Worm (Caenorhabditis elegans): ENCODE measurements around the gene nfyb-1.

nfyb-1 gene

ce11 chrII:475890-476420 lies 8.8 kb upstream of the nfyb-1 start, which contains the start of gene nsun-1:
TSS of gene nsun-1 (minus strand) at chrII:475940.
- TF ChIP-seq mep-1 (tag; optimal IDR thresholded peaks at IDR 0.05) (peak; percentile 52), dpl-1 (GFP tag; optimal IDR thresholded peaks at IDR 0.05) (peak; percentile 36 to 69 (median 44)), fkh-4 (tag; optimal IDR thresholded peaks at IDR 0.05; ENCODE audit: borderline replicate concordance) (peak; percentile 12), unc-86 (tag; optimal IDR thresholded peaks at IDR 0.05) (peak; percentile 28), elt-3 (tag; optimal IDR thresholded peaks at IDR 0.05) (peak in 1 of 6 experiments; percentile 11), nhr-77 (tag; optimal IDR thresholded peaks at IDR 0.05) (no peak), jun-1 (tag; optimal IDR thresholded peaks at IDR 0.05) (no peak), egl-13 (tag; optimal IDR thresholded peaks at IDR 0.05) (peak; percentile 1), rnt-1 (tag; optimal IDR thresholded peaks at IDR 0.05) (peak; percentile 93), snu-23 (GFP tag; optimal IDR thresholded peaks at IDR 0.05) (peak; percentile 52), ceh-82 (tag; optimal IDR thresholded peaks at IDR 0.05) (peak; percentile 1 to 83 (median 42)), irx-1 (tag; optimal IDR thresholded peaks at IDR 0.05) (peak; percentile 42), aly-2 (tag; optimal IDR thresholded peaks at IDR 0.05) (no peak), C04F5.9 (tag; optimal IDR thresholded peaks at IDR 0.05) (peak; percentile 0), unc-98 (GFP tag; IDR thresholded peaks at IDR 0.05) (peak; percentile 39; the same call in 1 of the 2 replicates), lin-13 (GFP tag; optimal IDR thresholded peaks at IDR 0.05) (no peak), F16B12.6 (tag; optimal IDR thresholded peaks at IDR 0.05) (peak; percentile 46), lin-35 (GFP tag; optimal IDR thresholded peaks at IDR 0.05) (peak; percentile 62 to 63), grh-1 (GFP tag; IDR thresholded peaks at IDR 0.05) (0 out of 2 replicates have a peak, but pooled peaks have one; percentile 12), lin-15B (tag; optimal IDR thresholded peaks at IDR 0.05) (peak; percentile 71), ztf-11 (tag; optimal IDR thresholded peaks at IDR 0.05) (peak in 1 of 2 experiments; percentile 52), ets-5 (GFP tag; IDR thresholded peaks at IDR 0.05) (no peak), efl-1 (optimal IDR thresholded peaks at IDR 0.05) (peak; percentile 64 to 70), efl-1 (GFP tag; optimal IDR thresholded peaks at IDR 0.05 in 1 of 2) (peak; percentile 75 to 94), ceh-90 (tag; optimal IDR thresholded peaks at IDR 0.05) (peak; percentile 78), isw-1 (GFP tag; IDR thresholded peaks at IDR 0.05) (peak; percentile 46), alr-1 (tag; optimal IDR thresholded peaks at IDR 0.05; ENCODE audit: borderline replicate concordance) (no peak), C16A3.4 (tag; optimal IDR thresholded peaks at IDR 0.05) (peak; percentile 61), tbx-2 (tag; optimal IDR thresholded peaks at IDR 0.05) (peak; percentile 64), lsy-2 (tag; optimal IDR thresholded peaks at IDR 0.05) (peak; percentile 27 to 66), skn-1 (tag; optimal IDR thresholded peaks at IDR 0.05) (peak; percentile 60), lir-3 (tag; optimal IDR thresholded peaks at IDR 0.05; ENCODE audit: poor library complexity) (peak; percentile 72), xbp-1 (tag; optimal IDR thresholded peaks at IDR 0.05) (peak; percentile 43), fkh-8 (tag; optimal IDR thresholded peaks at IDR 0.05) (peak; percentile 63), blmp-1 (tag; optimal IDR thresholded peaks at IDR 0.05) (peak; percentile 16), ceh-88 (GFP tag; IDR thresholded peaks at IDR 0.05) (no peak), unc-30 (tag; optimal IDR thresholded peaks at IDR 0.05) (no peak), zip-4 (GFP tag; optimal IDR thresholded peaks at IDR 0.05) (no peak), ceh-63 (GFP tag; optimal IDR thresholded peaks at IDR 0.05) (no peak), pax-3 (tag; optimal IDR thresholded peaks at IDR 0.05) (peak; percentile 28)

DNA sequence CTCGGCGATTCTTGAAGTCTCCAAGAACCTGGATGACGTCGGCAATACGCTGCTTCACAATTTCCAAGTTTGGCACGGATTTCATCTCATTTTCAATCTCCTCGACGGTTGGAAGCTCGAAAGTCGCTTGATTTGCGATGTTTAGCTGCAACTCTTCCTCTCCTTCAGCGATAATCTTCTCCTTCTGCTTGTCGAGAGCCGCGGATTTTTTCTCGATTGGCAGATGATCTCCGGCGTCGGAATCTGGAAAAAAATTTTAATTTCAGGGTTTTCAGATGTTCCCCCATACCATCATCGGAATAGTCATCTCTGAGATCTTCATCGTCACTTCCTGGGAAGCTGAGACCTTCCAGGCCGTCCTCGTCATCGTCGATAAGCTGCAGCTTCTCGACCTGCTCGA lies 8.1 kb upstream of the nfyb-1 start:
- TF ChIP-seq blmp-1 (tag; optimal IDR thresholded peaks at IDR 0.05), result no peak
- peak; percentile 58 for TF ChIP-seq nhr-85 (tag)

ce11 chrII:473203-473602 lies 6.0 kb upstream of the nfyb-1 start, which contains the start of gene W07E6.5:
TSS of gene W07E6.5 (plus strand) at chrII:473503.
- TF ChIP-seq ets-5 (GFP tag; IDR thresholded peaks at IDR 0.05) (no peak), ceh-88 (GFP tag; IDR thresholded peaks at IDR 0.05) (no peak), xbp-1 (tag; optimal IDR thresholded peaks at IDR 0.05) (no peak), elt-3 (tag; optimal IDR thresholded peaks at IDR 0.05) (no peak), tlp-1 (tag; optimal IDR thresholded peaks at IDR 0.05) (no peak), nhr-71 (tag; optimal IDR thresholded peaks at IDR 0.05) (no peak), unc-86 (tag; optimal IDR thresholded peaks at IDR 0.05) (no peak), nhr-84 (tag; optimal IDR thresholded peaks at IDR 0.05) (no peak), C04F5.9 (tag; optimal IDR thresholded peaks at IDR 0.05) (no peak), isw-1 (GFP tag; IDR thresholded peaks at IDR 0.05) (no peak), fkh-4 (tag; optimal IDR thresholded peaks at IDR 0.05; ENCODE audit: borderline replicate concordance) (no peak), elt-2 (tag; optimal IDR thresholded peaks at IDR 0.05) (no peak), mep-1 (tag; optimal IDR thresholded peaks at IDR 0.05) (no peak), lin-15B (tag; optimal IDR thresholded peaks at IDR 0.05) (no peak), snpc-4 (tag; optimal IDR thresholded peaks at IDR 0.05) (no peak)

Data from whole organism, L1 larva.